Fruit fly (Drosophila melanogaster) whole organism, pupa: ENCODE measurements around the gene mop.

Source experiments
- CG15710 ChIP-seq: fragments of 200-800 bp; sonication (Bioruptor generic); optimal IDR thresholded peaks from 2 replicates; lab custom pipeline; 2018; ENCODE audit warnings: missing biosample characterization, mild to moderate bottlenecking, missing genetic modification characterization, moderate library complexity
- CG9948 ChIP-seq: fragments of 200-800 bp; sonication (Bioruptor generic); optimal IDR thresholded peaks from 2 replicates; lab custom pipeline; 2018; ENCODE audit warnings: missing biosample characterization, mild to moderate bottlenecking, missing genetic modification characterization, moderate library complexity
- D1 ChIP-seq: fragments of 200-800 bp; sonication (Bioruptor generic); optimal IDR thresholded peaks from 2 replicates; lab custom pipeline; 2018; ENCODE audit warnings: missing biosample characterization, mild to moderate bottlenecking, missing genetic modification characterization, moderate library complexity
- EcR ChIP-seq: fragments of 200-800 bp; sonication (Bioruptor generic); optimal IDR thresholded peaks from 3 replicates; lab custom pipeline; 2019; ENCODE audit warnings: missing biosample characterization, missing genetic modification characterization, mild to moderate bottlenecking, moderate library complexity, missing genetic modification reagents
- Pif1A ChIP-seq: fragments of 200-800 bp; sonication (Bioruptor generic); optimal IDR thresholded peaks from 3 replicates; lab custom pipeline; 2016; ENCODE audit warnings: missing biosample characterization, missing genetic modification characterization
- Snoo ChIP-seq: fragments of 200-800 bp; sonication (Bioruptor generic); optimal IDR thresholded peaks from 3 replicates; lab custom pipeline; 2017; ENCODE audit warnings: missing biosample characterization, mild to moderate bottlenecking, missing genetic modification characterization, inconsistent platforms
- rn ChIP-seq: fragments of 200-800 bp; sonication (Bioruptor generic); IDR thresholded peaks from 2 replicates; pipeline ENCODE4 v1.3.6; 2022; ENCODE audit warnings: missing biosample characterization, missing genetic modification characterization

DNA sequence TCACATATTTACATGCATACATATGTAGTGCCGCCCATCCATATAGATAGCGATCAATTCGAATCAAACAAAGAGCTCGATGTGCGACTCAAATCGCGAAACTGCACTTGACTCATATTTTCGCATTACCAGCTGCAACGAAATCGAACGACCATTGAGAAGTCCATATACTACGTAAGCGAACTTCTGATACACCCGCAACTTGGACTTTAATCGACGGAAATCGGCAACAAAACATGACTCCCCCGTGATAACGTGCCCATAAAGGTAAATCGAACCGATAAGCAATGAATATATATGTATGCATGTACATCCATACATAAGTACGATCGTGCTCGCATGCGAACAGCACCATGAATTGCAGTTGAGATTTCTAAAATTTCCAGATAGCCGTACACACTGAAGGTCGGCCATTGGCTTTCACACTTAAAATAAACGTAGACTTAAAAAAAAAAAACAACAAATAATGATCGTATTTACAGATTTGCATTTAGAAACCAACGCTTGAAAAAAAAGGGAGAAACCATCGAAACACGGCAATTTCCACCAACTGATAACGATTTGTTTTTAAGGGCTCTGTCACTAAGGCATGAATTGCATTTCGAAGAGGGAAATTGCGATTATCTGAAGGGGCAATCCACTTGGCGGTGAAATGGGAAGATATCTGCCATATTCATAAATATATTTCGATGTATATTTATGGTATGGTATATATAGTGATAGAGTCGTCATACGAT lies 6.9 kb upstream of the mop start:
- TF ChIP-seq CG15710 (tag; lab: Kevin White, UChicago) (no peak), EcR (GFP tag; lab: Kevin White, UChicago) (peak; percentile 1), Pif1A (GFP tag; lab: Kevin White, UChicago) (no peak), D1 (tag; lab: Kevin White, UChicago) (no peak), CG9948 (tag; lab: Kevin White, UChicago) (no peak), Snoo (tag; lab: Kevin White, UChicago) (no peak), rn (GFP tag; lab: Robert Waterston, UW) (no peak)
